Fruit fly (Drosophila melanogaster) whole organism, embryonic: ENCODE data around the gene CG16758.

Experiments used
- ATbp ChIP-seq: fragments of 200-800 bp; sonication (Bioruptor generic); optimal IDR thresholded peaks from 2 replicates; lab custom pipeline; 2017; ENCODE audit warnings: missing biosample characterization, mild to moderate bottlenecking, missing genetic modification characterization, missing genetic modification reagents
- Ada2b ChIP-seq: fragments of 200-800 bp; sonication (Bioruptor generic); IDR thresholded peaks from 2 replicates; pipeline ENCODE4 v1.3.6; 2022; ENCODE audit warnings: missing biosample characterization, missing genetic modification characterization
- Asciz ChIP-seq: fragments of 200-800 bp; sonication (Bioruptor generic); optimal IDR thresholded peaks from 2 replicates; lab custom pipeline; 2017; ENCODE audit warnings: missing biosample characterization, mild to moderate bottlenecking, missing genetic modification characterization, missing genetic modification reagents
- Awh ChIP-seq: fragments of 200-800 bp; sonication (Bioruptor generic); IDR thresholded peaks from 2 replicates; pipeline ENCODE4, ENCODE4 v1.3.6; 2022; ENCODE audit warnings: missing biosample characterization, missing genetic modification characterization
- B-H1 ChIP-seq: fragments of 200-800 bp; sonication (Bioruptor generic); IDR thresholded peaks from 3 replicates; pipeline ENCODE4 v1.3.6; 2022; ENCODE audit warnings: missing biosample characterization, missing genetic modification characterization
- CG10274 ChIP-seq: fragments of 200-800 bp; sonication (Bioruptor generic); optimal IDR thresholded peaks from 3 replicates; lab custom pipeline; 2017; ENCODE audit warnings: missing biosample characterization, mild to moderate bottlenecking, missing genetic modification characterization
- CG13287 ChIP-seq: fragments of 200-800 bp; sonication (Bioruptor generic); IDR thresholded peaks from 2 replicates; pipeline ENCODE4 v1.3.6; 2022; ENCODE audit warnings: missing biosample characterization, missing genetic modification characterization; ENCODE audit not compliant: partially characterized antibody
- CG14710 ChIP-seq: fragments of 200-800 bp; sonication (Bioruptor generic); optimal IDR thresholded peaks from 3 replicates; lab custom pipeline; 2019; ENCODE audit warnings: missing biosample characterization, mild to moderate bottlenecking, missing genetic modification characterization, moderate library complexity
- CG1602 ChIP-seq: fragments of 200-800 bp; sonication (Bioruptor generic); optimal IDR thresholded peaks from 3 replicates; lab custom pipeline; 2016; ENCODE audit warnings: missing biosample characterization, missing genetic modification characterization
- CG1603 ChIP-seq: fragments of 200-800 bp; sonication (Bioruptor generic); optimal IDR thresholded peaks from 2 replicates; lab custom pipeline; 2019; ENCODE audit warnings: missing biosample characterization, mild to moderate bottlenecking, missing genetic modification characterization, moderate library complexity
- CG17385 ChIP-seq: fragments of 200-800 bp; sonication (Bioruptor generic); optimal IDR thresholded peaks from 3 replicates; lab custom pipeline; 2018; ENCODE audit warnings: missing biosample characterization, mild to moderate bottlenecking, missing genetic modification characterization
- CG18011 ChIP-seq: fragments of 200-800 bp; sonication (Bioruptor generic); optimal IDR thresholded peaks from 2 replicates; lab custom pipeline; 2017; ENCODE audit warnings: missing biosample characterization, missing genetic modification characterization, mild to moderate bottlenecking, moderate library complexity, missing genotype
- CG18262 ChIP-seq: fragments of 200-800 bp; optimal IDR thresholded peaks from 3 replicates; lab custom pipeline; 2019; ENCODE audit warnings: missing biosample characterization, mild to moderate bottlenecking, missing genetic modification characterization, moderate library complexity
- CG1832 ChIP-seq: fragments of 200-800 bp; sonication (Bioruptor generic); optimal IDR thresholded peaks from 2 replicates; lab custom pipeline; 2017; ENCODE audit warnings: missing biosample characterization, mild to moderate bottlenecking, missing genetic modification characterization, inconsistent platforms
- CG30431 ChIP-seq: fragments of 200-800 bp; sonication (Bioruptor generic); optimal IDR thresholded peaks from 2 replicates; lab custom pipeline; 2017; ENCODE audit warnings: missing biosample characterization, missing genetic modification characterization
- CG31388 ChIP-seq: fragments of 200-800 bp; sonication (Bioruptor generic); optimal IDR thresholded peaks from 2 replicates; lab custom pipeline; 2016; ENCODE audit warnings: missing biosample characterization, missing genetic modification characterization
- CG4360 ChIP-seq: fragments of 200-800 bp; sonication (Bioruptor generic); IDR thresholded peaks from 2 replicates; pipeline ENCODE4 v1.3.6; 2022; ENCODE audit warnings: missing biosample characterization, missing genetic modification characterization
- CG4404 ChIP-seq: fragments of 200-800 bp; sonication (Bioruptor generic); IDR thresholded peaks from 2 replicates; pipeline ENCODE4 v1.3.6; 2022; ENCODE audit warnings: missing biosample characterization, missing genetic modification characterization
- CG5953 ChIP-seq: fragments of 200-800 bp; sonication (Bioruptor generic); IDR thresholded peaks from 2 replicates; pipeline ENCODE4 v1.3.6; 2022; ENCODE audit warnings: missing biosample characterization, missing genetic modification characterization
- CG6791 ChIP-seq: fragments of 200-800 bp; sonication (Bioruptor generic); IDR thresholded peaks from 3 replicates; pipeline ENCODE4 v1.3.6; 2022; ENCODE audit warnings: missing biosample characterization, missing genetic modification characterization; ENCODE audit not compliant: partially characterized antibody
- CG7271 ChIP-seq: fragments of 200-800 bp; sonication (Bioruptor generic); optimal IDR thresholded peaks from 2 replicates; lab custom pipeline; 2018; ENCODE audit warnings: missing biosample characterization, mild to moderate bottlenecking, missing genetic modification characterization, moderate library complexity
- CG8388 ChIP-seq: fragments of 200-800 bp; sonication (Bioruptor generic); optimal IDR thresholded peaks from 2 replicates; lab custom pipeline; 2019; ENCODE audit warnings: missing biosample characterization, mild to moderate bottlenecking, missing genetic modification characterization, moderate library complexity
- CG8924 ChIP-seq: fragments of 200-800 bp; optimal IDR thresholded peaks from 3 replicates; lab custom pipeline; 2019; ENCODE audit warnings: missing biosample characterization, mild to moderate bottlenecking, missing genetic modification characterization, moderate library complexity
- CG9727 ChIP-seq: fragments of 200-800 bp; sonication (Bioruptor generic); optimal IDR thresholded peaks from 3 replicates; lab custom pipeline; 2017; ENCODE audit warnings: missing biosample characterization, mild to moderate bottlenecking, missing genetic modification characterization
- CG9876 ChIP-seq: fragments of 200-800 bp; sonication (Bioruptor generic); optimal IDR thresholded peaks from 2 replicates; lab custom pipeline; 2016; ENCODE audit warnings: missing biosample characterization, missing genetic modification characterization
- D19B ChIP-seq: fragments of 200-800 bp; sonication (Bioruptor generic); optimal IDR thresholded peaks from 2 replicates; lab custom pipeline; 2017; ENCODE audit warnings: missing biosample characterization, mild to moderate bottlenecking, missing genetic modification characterization
- Deaf1 ChIP-seq: fragments of 200-800 bp; optimal IDR thresholded peaks from 3 replicates; lab custom pipeline; 2019; ENCODE audit warnings: missing biosample characterization, mild to moderate bottlenecking, missing genetic modification characterization, moderate library complexity
- Fer3 ChIP-seq: fragments of 200-800 bp; sonication (Bioruptor generic); optimal IDR thresholded peaks from 2 replicates; lab custom pipeline; 2018; ENCODE audit warnings: missing biosample characterization, mild to moderate bottlenecking, missing genetic modification characterization, moderate library complexity
- Gsc ChIP-seq: fragments of 200-800 bp; sonication (Bioruptor generic); IDR thresholded peaks from 2 replicates; pipeline ENCODE4 v1.3.6; 2022; ENCODE audit warnings: missing biosample characterization, missing genetic modification characterization
- Mes4 ChIP-seq: fragments of 200-800 bp; sonication (Bioruptor generic); optimal IDR thresholded peaks from 2 replicates; lab custom pipeline; 2016; ENCODE audit warnings: missing biosample characterization, missing genetic modification characterization
- NC2β ChIP-seq: fragments of 200-800 bp; sonication (Bioruptor generic); optimal IDR thresholded peaks from 2 replicates; lab custom pipeline; 2016; ENCODE audit warnings: missing biosample characterization, missing genetic modification characterization
- Ravus ChIP-seq: fragments of 200-800 bp; sonication (Bioruptor generic); IDR thresholded peaks from 2 replicates; pipeline ENCODE4 v1.3.6; 2022; ENCODE audit warnings: missing biosample characterization, missing genetic modification characterization
- Rfx ChIP-seq: fragments of 200-800 bp; sonication (Bioruptor generic); IDR thresholded peaks from 2 replicates; pipeline ENCODE4 v1.3.6; 2022; ENCODE audit warnings: missing biosample characterization, missing genetic modification characterization
- Sry-δ ChIP-seq: fragments of 200-800 bp; sonication (Bioruptor generic); optimal IDR thresholded peaks from 2 replicates; lab custom pipeline; 2016; ENCODE audit warnings: missing biosample characterization, missing genetic modification characterization
- Ssrp ChIP-seq: fragments of 200-800 bp; sonication (Bioruptor generic); optimal IDR thresholded peaks from 2 replicates; lab custom pipeline; 2018; ENCODE audit warnings: missing biosample characterization, mild to moderate bottlenecking, missing genetic modification characterization, moderate library complexity
- aop ChIP-seq: fragments of 200-800 bp; sonication (Bioruptor generic); IDR thresholded peaks from 2 replicates; pipeline ENCODE4 v1.3.6; 2022; ENCODE audit warnings: missing biosample characterization, missing genetic modification characterization
- ap ChIP-seq: fragments of 200-800 bp; sonication (Bioruptor generic); IDR thresholded peaks from 2 replicates; pipeline ENCODE4 v1.3.6; 2022; ENCODE audit warnings: missing biosample characterization, missing genetic modification characterization
- corto ChIP-seq: fragments of 200-800 bp; sonication (Bioruptor generic); optimal IDR thresholded peaks from 2 replicates; lab custom pipeline; 2016; ENCODE audit warnings: missing biosample characterization, mild to moderate bottlenecking, missing genetic modification characterization, moderate library complexity
- crp ChIP-seq, 2 experiments: fragments of 200-800 bp; sonication (Bioruptor generic); optimal IDR thresholded peaks; 2 replicates in 1 of 2; 3 replicates in 1 of 2; lab custom pipeline; 2017; ENCODE audit warnings: missing biosample characterization in 2 of 2, missing genetic modification characterization in 2 of 2, mild to moderate bottlenecking in 1 of 2, moderate library complexity in 1 of 2
- dimm ChIP-seq: fragments of 200-800 bp; sonication (Bioruptor generic); IDR thresholded peaks from 2 replicates; pipeline ENCODE4 v1.3.6; 2022; ENCODE audit warnings: missing biosample characterization, missing genetic modification characterization
- dm ChIP-seq: fragments of 200-800 bp; sonication (Bioruptor generic); optimal IDR thresholded peaks from 3 replicates; lab custom pipeline; 2016; ENCODE audit warnings: missing biosample characterization, missing genetic modification characterization
- emc ChIP-seq: fragments of 200-800 bp; sonication (Bioruptor generic); optimal IDR thresholded peaks from 2 replicates; lab custom pipeline; 2016; ENCODE audit warnings: missing biosample characterization, missing genetic modification characterization
- ems ChIP-seq: fragments of 200-800 bp; sonication (Bioruptor generic); optimal IDR thresholded peaks from 3 replicates; lab custom pipeline; 2016; ENCODE audit warnings: missing biosample characterization, missing genetic modification characterization
- gcm ChIP-seq: fragments of 200-800 bp; sonication (Bioruptor generic); optimal IDR thresholded peaks from 2 replicates; lab custom pipeline; 2019; ENCODE audit warnings: missing biosample characterization, mild to moderate bottlenecking, missing genetic modification characterization, moderate library complexity
- hb ChIP-seq: fragments of 200-800 bp; sonication (Bioruptor generic); IDR thresholded peaks from 3 replicates; pipeline ENCODE4 v1.3.6; 2022; ENCODE audit warnings: missing biosample characterization, missing genetic modification characterization; ENCODE audit not compliant: partially characterized antibody
- insv ChIP-seq, 2 experiments: fragments of 200-800 bp; sonication (Bioruptor generic); optimal IDR thresholded peaks; 3 replicates each; lab custom pipeline; 2016 to 2018; ENCODE audit warnings: missing biosample characterization in 2 of 2, missing genetic modification characterization in 2 of 2
- lbe ChIP-seq: fragments of 200-800 bp; sonication (Bioruptor generic); optimal IDR thresholded peaks from 2 replicates; lab custom pipeline; 2016; ENCODE audit warnings: missing biosample characterization, mild to moderate bottlenecking, missing genetic modification characterization
- pan ChIP-seq, 4 experiments: fragments of >200 bp in 3 of 4; fragments of 200-800 bp in 1 of 4; sonication (Bioruptor generic) in 1 of 4; optimal IDR thresholded peaks in 3 of 4; IDR thresholded peaks in 1 of 4; 2 replicates each; pipeline versions ENCODE4 v1.3.6 to Lab custom; 2017 to 2022; ENCODE audit warnings: missing biosample characterization in 2 of 4, missing genetic modification characterization in 2 of 4, mixed read lengths in 1 of 4
- pb ChIP-seq: fragments of 200-800 bp; sonication (Bioruptor generic); optimal IDR thresholded peaks from 3 replicates; lab custom pipeline; 2016; ENCODE audit warnings: missing biosample characterization, missing genetic modification characterization
- seq ChIP-seq: fragments of 200-800 bp; sonication (Bioruptor generic); IDR thresholded peaks from 2 replicates; pipeline ENCODE4 v1.3.6; 2022; ENCODE audit warnings: missing biosample characterization, missing genetic modification characterization

Gene CG16758

dm6 chr3L:2467424-2467838, 36.0 kb downstream of the CG16758 start (continued):
- TF ChIP-seq B-H1 (peak; percentile 52; the same call in 1 of the 3 replicates), insv (GFP tag; optimal IDR thresholded peaks at IDR 0.05; lab: Kevin White, UChicago) (no peak), CG14710 (tag; lab: Kevin White, UChicago) (peak; percentile 79), CG6791 (GFP tag; lab: Robert Waterston, UW) (no peak), crp (GFP tag; optimal IDR thresholded peaks at IDR 0.05; lab: Kevin White, UChicago) (no peak), corto (peak; percentile 71), NC2β (peak; percentile 60), CG9727 (GFP tag; lab: Kevin White, UChicago) (peak; percentile 81), Rfx (GFP tag; lab: Robert Waterston, UW) (peak; percentile 73), ap (GFP tag; lab: Robert Waterston, UW) (peak; percentile 38; the same call in 1 of the 2 replicates), Awh (GFP tag; lab: Robert Waterston, UW) (peak; percentile 77; the same call in 1 of the 2 replicates), aop (no peak), CG18262 (tag; lab: Kevin White, UChicago) (peak; percentile 90), CG4360 (peak; percentile 87), CG5953 (GFP tag; lab: Robert Waterston, UW) (no peak), CG1602 (peak; percentile 39), CG31388 (GFP tag; lab: Kevin White, UChicago) (peak; percentile 28), Fer3 (tag; lab: Kevin White, UChicago) (peak; percentile 80), CG9876 (GFP tag; lab: Kevin White, UChicago) (peak; percentile 20), Asciz (GFP tag; lab: Kevin White, UChicago) (peak; percentile 87), D19B (GFP tag; lab: Kevin White, UChicago) (peak; percentile 42), CG1603 (peak; percentile 25), Ravus (GFP tag; lab: Robert Waterston, UW) (no peak), Mes4 (peak; percentile 48), Ssrp (tag; lab: Kevin White, UChicago) (peak; percentile 71), CG10274 (GFP tag; lab: Kevin White, UChicago) (peak; percentile 17), pan (optimal IDR thresholded peaks at IDR 0.05; lab: Kevin White, UChicago) (no peak), pan (GFP tag; optimal IDR thresholded peaks at IDR 0.05 in 1 of 2, IDR thresholded peaks at IDR 0.05 in 1 of 2) (peak in 1 of 2 experiments; percentile 83), dm (GFP tag; lab: Kevin White, UChicago) (no peak), lbe (GFP tag; lab: Kevin White, UChicago) (peak; percentile 93), ems (GFP tag; lab: Kevin White, UChicago) (peak; percentile 68), CG17385 (GFP tag; lab: Kevin White, UChicago) (peak; percentile 54), gcm (GFP tag; lab: Kevin White, UChicago) (peak; percentile 69), hb (GFP tag; lab: Robert Waterston, UW) (no peak), ATbp (peak; percentile 64), CG8388 (GFP tag; lab: Kevin White, UChicago) (peak; percentile 73), Ada2b (GFP tag; lab: Robert Waterston, UW) (peak; percentile 64), CG1832 (no peak), CG18011 (GFP tag; lab: Kevin White, UChicago) (no peak), CG8924 (tag; lab: Kevin White, UChicago) (peak; percentile 50), seq (GFP tag; lab: Robert Waterston, UW) (0 out of 2 replicates have a peak, but pooled peaks have one; percentile 52), emc (GFP tag; lab: Kevin White, UChicago) (peak; percentile 3), CG7271 (peak; percentile 67), CG4404 (GFP tag; lab: Robert Waterston, UW) (peak; percentile 74), CG13287 (no peak), Deaf1 (tag; lab: Kevin White, UChicago) (peak; percentile 35), Sry-δ (GFP tag; lab: Kevin White, UChicago) (peak; percentile 35), pb (GFP tag; lab: Kevin White, UChicago) (peak; percentile 43), dimm (GFP tag; lab: Robert Waterston, UW) (no peak), Gsc (GFP tag; lab: Robert Waterston, UW) (peak; percentile 67; the same call in 1 of the 2 replicates), CG30431 (peak; percentile 31)
